Worm (Caenorhabditis elegans) whole organism, mixed stage, embryonic: ENCODE measurements around the gene srx-16.

ENCODE experiments used
- blmp-1 ChIP-seq: fragments of 150-350 bp; optimal IDR thresholded peaks from 2 replicates; lab custom pipeline; 2014; ENCODE audit warnings: missing biosample characterization, missing genetic modification characterization
- ceh-39 ChIP-seq: fragments of 150-350 bp; optimal IDR thresholded peaks from 2 replicates; lab custom pipeline; 2014; ENCODE audit warnings: missing biosample characterization, missing genetic modification characterization
- ceh-83 ChIP-seq: fragments of 200-800 bp; sonication (Bioruptor generic); optimal IDR thresholded peaks from 2 replicates; lab custom pipeline; 2018; ENCODE audit warnings: mild to moderate bottlenecking, missing genetic modification characterization, missing compliant biosample characterization
- cnd-1 ChIP-seq: fragments of 200-800 bp; sonication (Bioruptor generic); optimal IDR thresholded peaks from 2 replicates; lab custom pipeline; 2018; ENCODE audit warnings: mild to moderate bottlenecking, missing genetic modification characterization, missing compliant biosample characterization
- elt-1 ChIP-seq: sonication (generic microtip); optimal IDR thresholded peaks from 2 replicates; lab custom pipeline; 2017; ENCODE audit warnings: missing genetic modification characterization, mild to moderate bottlenecking, missing compliant biosample characterization, antibody characterized with exemption, moderate library complexity, borderline replicate concordance; ENCODE audit not compliant: insufficient read depth
- elt-3 ChIP-seq: fragments of 150-350 bp; optimal IDR thresholded peaks from 2 replicates; lab custom pipeline; 2014; ENCODE audit warnings: missing biosample characterization, missing genetic modification characterization
- ham-2 ChIP-seq: fragments of 200-800 bp; sonication (Bioruptor generic); optimal IDR thresholded peaks from 2 replicates; lab custom pipeline; 2018; ENCODE audit warnings: mild to moderate bottlenecking, missing genetic modification characterization, missing compliant biosample characterization
- nhr-237 ChIP-seq: fragments of 150-350 bp; optimal IDR thresholded peaks from 2 replicates; lab custom pipeline; 2014; ENCODE audit warnings: missing biosample characterization, missing genetic modification characterization
- nhr-28 ChIP-seq: fragments of 150-350 bp; optimal IDR thresholded peaks from 2 replicates; lab custom pipeline; 2014; ENCODE audit warnings: missing biosample characterization, missing genetic modification characterization
- pha-4 ChIP-seq: fragments of 150-350 bp; optimal IDR thresholded peaks from 2 replicates; lab custom pipeline; 2018; ENCODE audit warnings: missing biosample characterization, missing genetic modification reagents, missing genetic modification characterization
- snpc-4 ChIP-seq: fragments of 150-350 bp; optimal IDR thresholded peaks from 2 replicates; lab custom pipeline; 2014; ENCODE audit warnings: missing biosample characterization, missing genetic modification characterization
- unc-62 ChIP-seq: fragments of 150-350 bp; optimal IDR thresholded peaks from 2 replicates; lab custom pipeline; 2014; ENCODE audit warnings: missing biosample characterization, missing genetic modification reagents, missing genetic modification characterization
- ztf-11 ChIP-seq: fragments of 150-350 bp; optimal IDR thresholded peaks from 2 replicates; lab custom pipeline; 2014; ENCODE audit warnings: missing biosample characterization, missing genetic modification characterization

ce11 chrV:6926633-6927032 lies 49.5 kb upstream of the srx-16 start:
- TF ChIP-seq snpc-4 (tag; lab: Kevin White, UChicago) (no peak), elt-3 (tag; lab: Kevin White, UChicago) (no peak), blmp-1 (tag; lab: Kevin White, UChicago) (no peak), pha-4 (tag; lab: Kevin White, UChicago) (no peak), cnd-1 (tag; lab: Kevin White, UChicago) (no peak), nhr-28 (no peak), ztf-11 (tag; lab: Kevin White, UChicago) (no peak), ceh-39 (no peak), elt-1 (no peak), unc-62 (no peak), nhr-237 (no peak), ceh-83 (GFP tag; lab: Kevin White, UChicago) (no peak), ham-2 (no peak)
